Worm (Caenorhabditis elegans): ENCODE measurements around the gene F39C12.1.
A peak's percentile ranks its signal among the peaks of the same experiment; 100 is the strongest.

The F39C12.1 gene

ce11 chrX:4853060-4853459 lies at the start of gene F39C12.1 (continued):
- TF ChIP-seq Y75B8A.6 (GFP tag; IDR thresholded peaks at IDR 0.05) (no peak), lin-1 (GFP tag; IDR thresholded peaks at IDR 0.05) (no peak), mes-2 (tag; optimal IDR thresholded peaks at IDR 0.05; ENCODE audit: poor library complexity, severe bottlenecking) (peak; percentile 90), ztf-7 (tag; optimal IDR thresholded peaks at IDR 0.05) (no peak), daf-16 (GFP tag; optimal IDR thresholded peaks at IDR 0.05) (no peak), daf-16 (tag; optimal IDR thresholded peaks at IDR 0.05) (peak; percentile 90), zip-2 (tag; optimal IDR thresholded peaks at IDR 0.05) (no peak), unc-39 (tag; optimal IDR thresholded peaks at IDR 0.05) (no peak), vab-7 (GFP tag; IDR thresholded peaks at IDR 0.05) (no peak), duxl-1 (tag; optimal IDR thresholded peaks at IDR 0.05; ENCODE audit: poor library complexity) (no peak), nhr-28 (tag; optimal IDR thresholded peaks at IDR 0.05) (peak; percentile 82), ama-1 (optimal IDR thresholded peaks at IDR 0.05) (no peak), zfp-3 (GFP tag; conservative IDR thresholded peaks at IDR 0.05) (no peak), nhr-111 (GFP tag; optimal IDR thresholded peaks at IDR 0.05) (no peak), F49E8.2 (tag; optimal IDR thresholded peaks at IDR 0.05; ENCODE audit: borderline replicate concordance) (no peak), ZK337.2 (GFP tag; IDR thresholded peaks at IDR 0.05) (no peak), madf-5 (GFP tag; IDR thresholded peaks at IDR 0.05) (no peak), dmd-6 (GFP tag; IDR thresholded peaks at IDR 0.05) (peak; percentile 76), madf-9 (GFP tag; conservative IDR thresholded peaks at IDR 0.05) (no peak), daf-8 (GFP tag; IDR thresholded peaks at IDR 0.05) (no peak), ceh-28 (tag; optimal IDR thresholded peaks at IDR 0.05) (no peak), hlh-30 (tag; optimal IDR thresholded peaks at IDR 0.05; ENCODE audit: insufficient read depth) (no peak), F37D6.2 (tag; optimal IDR thresholded peaks at IDR 0.05) (no peak), nhr-48 (tag; optimal IDR thresholded peaks at IDR 0.05) (no peak), zip-11 (GFP tag; IDR thresholded peaks at IDR 0.05) (no peak), egl-27 (tag; optimal IDR thresholded peaks at IDR 0.05) (no peak), lin-15B (tag; optimal IDR thresholded peaks at IDR 0.05) (no peak), set-16 (GFP tag; IDR thresholded peaks at IDR 0.05) (no peak), spr-3 (GFP tag; optimal IDR thresholded peaks at IDR 0.05) (no peak), nhr-10 (tag; optimal IDR thresholded peaks at IDR 0.05) (no peak), lin-13 (GFP tag; optimal IDR thresholded peaks at IDR 0.05) (no peak), Y105C5A.15 (GFP tag; IDR thresholded peaks at IDR 0.05) (no peak), fkh-10 (GFP tag; optimal IDR thresholded peaks at IDR 0.05) (no peak), nhr-25 (tag; optimal IDR thresholded peaks at IDR 0.05; ENCODE audit: borderline replicate concordance, insufficient read depth) (no peak), gei-8 (GFP tag; optimal IDR thresholded peaks at IDR 0.05) (no peak), mdl-1 (tag; optimal IDR thresholded peaks at IDR 0.05) (no peak), ctbp-1 (GFP tag; IDR thresholded peaks at IDR 0.05) (no peak), fos-1 (tag; optimal IDR thresholded peaks at IDR 0.05) (no peak), arid-1 (GFP tag; conservative IDR thresholded peaks at IDR 0.05) (no peak), aha-1 (tag) (no peak), lir-3 (tag; optimal IDR thresholded peaks at IDR 0.05) (no peak), ces-1 (GFP tag; optimal IDR thresholded peaks at IDR 0.05) (no peak), mxl-3 (GFP tag; optimal IDR thresholded peaks at IDR 0.05) (peak; percentile 80), snpc-4 (tag; optimal IDR thresholded peaks at IDR 0.05) (no peak), F26F4.8 (GFP tag; conservative IDR thresholded peaks at IDR 0.05) (no peak), ceh-62 (tag; optimal IDR thresholded peaks at IDR 0.05) (no peak), lsy-2 (tag; optimal IDR thresholded peaks at IDR 0.05) (no peak), daf-12 (tag; optimal IDR thresholded peaks at IDR 0.05) (no peak), nhr-42 (GFP tag; IDR thresholded peaks at IDR 0.05) (no peak), daf-19 (GFP tag; conservative IDR thresholded peaks at IDR 0.05) (no peak), hmg-1.1 (GFP tag; IDR thresholded peaks at IDR 0.05) (0 out of 2 replicates have a peak, but pooled peaks have one; percentile 23), tra-1 (GFP tag; IDR thresholded peaks at IDR 0.05) (no peak)

All from whole organism, L4 larva.